Worm (Caenorhabditis elegans): Measurements from ENCODE around the gene nlp-81.

Gene nlp-81

ce11 chrIV:3176067-3176758 is at the start of gene nlp-81:
nlp-81 (minus strand) TSS chrIV:3176117.
- TF ChIP-seq ceh-82 (tag; optimal IDR thresholded peaks at IDR 0.05) (no peak), F13H6.1 (tag; optimal IDR thresholded peaks at IDR 0.05) (no peak), nhr-21 (tag; optimal IDR thresholded peaks at IDR 0.05) (no peak), dmd-4 (tag; optimal IDR thresholded peaks at IDR 0.05) (no peak), Y55F3AM.14 (GFP tag; optimal IDR thresholded peaks at IDR 0.05) (no peak)

- no peak for TF ChIP-seq lsy-2 (tag; optimal IDR thresholded peaks at IDR 0.05)
- TF ChIP-seq R02D3.7 (tag; optimal IDR thresholded peaks at IDR 0.05): no peak
- no peak for TF ChIP-seq alr-1 (tag; optimal IDR thresholded peaks at IDR 0.05)
- no peak for TF ChIP-seq nhr-77 (tag; optimal IDR thresholded peaks at IDR 0.05)
- no peak for TF ChIP-seq lin-39 (tag; optimal IDR thresholded peaks at IDR 0.05)
- no peak for TF ChIP-seq egl-27 (tag; optimal IDR thresholded peaks at IDR 0.05)
- no peak for TF ChIP-seq nhr-129 (tag; optimal IDR thresholded peaks at IDR 0.05)
- no peak for TF ChIP-seq peb-1 (tag; optimal IDR thresholded peaks at IDR 0.05)
- no peak for TF ChIP-seq nhr-23 (tag; optimal IDR thresholded peaks at IDR 0.05)
- TF ChIP-seq dmd-4 (tag; optimal IDR thresholded peaks at IDR 0.05): no peak
- TF ChIP-seq gmeb-1 (tag; optimal IDR thresholded peaks at IDR 0.05): no peak
- no peak for TF ChIP-seq skn-1 (tag; optimal IDR thresholded peaks at IDR 0.05)
- TF ChIP-seq elt-1 (tag; optimal IDR thresholded peaks at IDR 0.05): no peak
- no peak for TF ChIP-seq nhr-237 (tag; optimal IDR thresholded peaks at IDR 0.05)
- TF ChIP-seq mab-5 (tag; optimal IDR thresholded peaks at IDR 0.05): no peak
- TF ChIP-seq fos-1 (tag; optimal IDR thresholded peaks at IDR 0.05): no peak
- no peak for TF ChIP-seq ztf-1 (GFP tag; conservative IDR thresholded peaks at IDR 0.05)
- TF ChIP-seq ZK546.5 (tag; optimal IDR thresholded peaks at IDR 0.05): no peak
Measured at ce11 chrIV:3222140-3222539, 46.2 kb upstream of the nlp-81 start, which contains the start of gene Y67D8A.2. Y67D8A.2 (plus strand) TSS chrIV:3222440.

ce11 chrIV:3221158-3221557 is 45.2 kb upstream of the nlp-81 start:
- TF ChIP-seq ceh-82 (tag; optimal IDR thresholded peaks at IDR 0.05) (no peak), elt-1 (tag; optimal IDR thresholded peaks at IDR 0.05) (no peak), egl-27 (tag; optimal IDR thresholded peaks at IDR 0.05) (no peak), skn-1 (tag; optimal IDR thresholded peaks at IDR 0.05) (no peak), ceh-16 (tag; optimal IDR thresholded peaks at IDR 0.05) (no peak), sem-4 (tag; optimal IDR thresholded peaks at IDR 0.05) (no peak), snpc-4 (tag; optimal IDR thresholded peaks at IDR 0.05) (no peak), nhr-10 (tag; optimal IDR thresholded peaks at IDR 0.05) (no peak), nhr-6 (tag; optimal IDR thresholded peaks at IDR 0.05) (no peak), unc-39 (tag; optimal IDR thresholded peaks at IDR 0.05) (no peak)

ce11 chrIV:3213426-3213825 is 37.5 kb upstream of the nlp-81 start, which contains the start of gene slmp-1:
slmp-1 (plus strand) TSS chrIV:3213760.
- TF ChIP-seq sma-3 (GFP tag; optimal IDR thresholded peaks at IDR 0.05) (peak; percentile 29), gmeb-1 (tag; optimal IDR thresholded peaks at IDR 0.05) (peak; percentile 90), lin-13 (GFP tag; optimal IDR thresholded peaks at IDR 0.05) (peak; percentile 64), fos-1 (tag; optimal IDR thresholded peaks at IDR 0.05) (peak; percentile 41), ztf-4 (tag; optimal IDR thresholded peaks at IDR 0.05) (no peak), lsy-2 (tag; optimal IDR thresholded peaks at IDR 0.05) (peak in 1 of 2 experiments; percentile 71), sem-4 (tag; optimal IDR thresholded peaks at IDR 0.05) (no peak), crh-2 (tag; optimal IDR thresholded peaks at IDR 0.05) (peak; percentile 16), C34F6.9 (tag; optimal IDR thresholded peaks at IDR 0.05) (peak; percentile 64), ama-1 (optimal IDR thresholded peaks at IDR 0.05) (no peak), unc-55 (GFP tag; optimal IDR thresholded peaks at IDR 0.05) (peak; percentile 61), nhr-129 (tag; optimal IDR thresholded peaks at IDR 0.05) (peak; percentile 44), lin-11 (tag; optimal IDR thresholded peaks at IDR 0.05) (peak; percentile 23), nhr-25 (tag; optimal IDR thresholded peaks at IDR 0.05) (peak; percentile 5), sma-9 (GFP tag; optimal IDR thresholded peaks at IDR 0.05) (peak; percentile 27), sma-9 (tag; optimal IDR thresholded peaks at IDR 0.05) (no peak), skn-1 (tag; optimal IDR thresholded peaks at IDR 0.05) (no peak)

Measured in whole organism, L2 larva.